Fruit fly (Drosophila melanogaster) S2 (cell line): ENCODE results near the gene YL-1.

ENCODE experiments used
- CG8478 ChIP-seq: fragments of >200 bp; optimal IDR thresholded peaks from 2 replicates; lab custom pipeline; 2018
- CTCF ChIP-seq, 2 experiments: fragments of >200 bp; optimal IDR thresholded peaks; 2 replicates each; lab custom pipeline; 2018

- no peak for TF ChIP-seq CTCF (optimal IDR thresholded peaks at IDR 0.05; lab: Kevin White, UChicago)
- no peak for TF ChIP-seq CG8478 (lab: Kevin White, UChicago)
Observed at dm6 chr2L:11016695-11017094, 46.5 kb downstream of the YL-1 start, which contains the start of gene CG14913.
